Fruit fly (Drosophila melanogaster) whole organism, larva: ENCODE results near the gene Cp190.
A peak's percentile ranks its signal among the peaks of the same experiment; 100 is the strongest.

ENCODE experiments used
- noc ChIP-seq: fragments of 200-800 bp; sonication (Bioruptor generic); optimal IDR thresholded peaks from 3 replicates; lab custom pipeline; 2019; ENCODE audit warnings: missing biosample characterization, mild to moderate bottlenecking, missing genetic modification characterization, moderate library complexity

The Cp190 gene

DNA sequence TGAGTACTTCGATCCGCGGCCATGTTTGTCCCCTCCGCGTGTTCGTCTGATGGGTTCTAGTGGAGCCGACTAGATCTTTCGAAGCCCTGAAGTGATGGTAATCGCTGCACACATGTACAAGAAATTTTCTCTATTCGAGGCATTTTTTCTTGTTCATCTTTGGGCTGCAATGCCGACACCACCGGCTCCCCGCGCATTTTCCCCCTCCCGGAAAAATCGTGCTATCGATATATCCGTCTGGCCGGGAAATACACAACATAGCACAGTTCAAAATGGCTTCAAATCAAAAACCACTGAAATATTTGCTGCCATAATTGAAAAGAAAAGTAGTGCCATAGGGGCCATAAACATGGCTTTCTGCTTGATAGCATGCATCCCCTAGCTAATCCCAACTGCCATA is 11.1 kb downstream of the Cp190 start:
- no peak for TF ChIP-seq noc

DNA sequence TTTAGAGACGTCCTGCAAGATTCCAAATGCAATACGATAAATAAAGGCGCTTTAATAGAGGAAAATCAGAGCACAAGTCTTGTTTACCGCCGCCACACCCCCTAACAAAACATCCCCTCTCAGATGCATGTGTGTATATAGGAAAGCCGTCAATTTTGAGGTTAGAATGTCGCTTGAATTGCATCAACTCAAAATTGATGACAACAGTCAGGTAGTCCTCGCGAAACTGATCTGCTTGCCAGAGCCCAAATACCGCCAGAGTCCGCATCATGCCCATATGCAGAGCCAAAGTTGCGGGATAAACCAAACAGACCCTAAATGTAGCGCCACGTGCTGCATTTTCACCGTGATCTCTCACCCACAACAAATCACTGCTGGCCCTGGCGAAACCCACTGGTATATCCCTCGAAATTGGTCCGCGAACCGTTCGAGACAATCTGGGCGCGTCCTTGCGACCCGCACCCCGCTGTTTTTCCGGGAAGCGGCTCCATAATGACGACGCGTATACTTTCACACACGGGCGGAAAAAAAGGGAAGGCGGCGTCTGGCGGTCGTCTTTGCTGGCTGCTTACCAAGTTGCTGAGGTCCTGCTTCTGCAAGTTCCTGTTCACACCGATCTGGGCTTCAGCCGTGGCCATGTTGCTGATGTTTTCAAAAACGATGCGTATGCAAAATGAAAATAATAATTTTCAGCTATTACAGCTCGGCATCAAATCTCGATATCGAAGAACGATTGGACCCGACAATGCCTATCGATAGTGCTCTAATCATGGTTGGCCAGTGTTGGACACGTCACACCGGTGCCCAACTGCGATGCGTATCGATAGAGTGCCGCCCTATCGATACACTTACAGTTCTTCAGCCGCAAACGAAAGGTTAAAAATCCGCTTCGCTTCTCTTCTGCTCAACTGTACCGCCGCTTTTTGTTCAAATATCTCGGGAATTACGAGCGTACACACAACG is 12.1 kb downstream of the Cp190 start, which contains the start of the genes eIF2gamma and Set:
Gene eIF2gamma, minus strand, starts transcription at position 749 of the 963 bp plus-strand sequence.
Gene Set, plus strand, starts transcription at position 843 of the 963 bp plus-strand sequence.
- no peak for TF ChIP-seq noc

DNA sequence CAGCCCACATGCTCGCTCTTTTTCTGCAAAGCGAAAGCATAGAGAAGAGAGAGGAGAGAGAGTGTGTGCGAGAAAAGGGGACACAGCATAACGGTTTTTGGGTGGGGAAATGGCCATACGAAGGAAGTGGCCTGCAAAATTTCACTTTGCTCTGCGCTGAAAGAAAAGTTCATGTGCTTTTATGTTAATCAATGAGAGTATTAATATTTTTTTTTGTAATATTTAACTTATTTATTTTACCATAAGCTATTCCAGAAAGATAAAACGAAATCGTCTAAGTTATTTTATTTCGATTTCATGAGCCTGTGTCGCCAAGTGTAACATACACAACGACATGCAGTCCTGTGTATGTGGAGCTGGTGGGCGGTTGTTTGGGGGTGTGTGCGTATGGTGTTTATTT is 24.6 kb downstream of the Cp190 start:
- no peak for TF ChIP-seq noc

DNA sequence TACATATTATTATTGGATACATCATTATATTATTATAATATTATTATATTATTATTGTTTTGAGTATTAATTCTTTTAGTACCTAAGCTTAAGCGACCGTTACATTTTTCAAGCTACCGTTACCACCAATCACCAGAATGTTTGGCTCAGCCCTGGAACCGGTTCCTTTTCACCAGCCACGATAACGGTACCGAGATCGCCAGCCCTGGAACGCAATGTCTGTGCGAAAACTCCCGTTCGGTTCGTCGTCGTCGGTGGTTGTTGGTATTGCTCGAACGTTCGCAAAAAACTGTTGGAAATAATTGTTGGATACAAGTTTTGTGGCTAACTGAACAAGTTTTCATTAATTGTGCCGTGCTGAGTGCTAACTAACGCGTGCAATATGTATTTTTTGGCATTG is 25.3 kb downstream of the Cp190 start, which contains the start of gene CG42404:
Gene CG42404, plus strand, starts transcription at position 360 of the 400 bp plus-strand sequence.
- TF ChIP-seq noc = no peak

DNA sequence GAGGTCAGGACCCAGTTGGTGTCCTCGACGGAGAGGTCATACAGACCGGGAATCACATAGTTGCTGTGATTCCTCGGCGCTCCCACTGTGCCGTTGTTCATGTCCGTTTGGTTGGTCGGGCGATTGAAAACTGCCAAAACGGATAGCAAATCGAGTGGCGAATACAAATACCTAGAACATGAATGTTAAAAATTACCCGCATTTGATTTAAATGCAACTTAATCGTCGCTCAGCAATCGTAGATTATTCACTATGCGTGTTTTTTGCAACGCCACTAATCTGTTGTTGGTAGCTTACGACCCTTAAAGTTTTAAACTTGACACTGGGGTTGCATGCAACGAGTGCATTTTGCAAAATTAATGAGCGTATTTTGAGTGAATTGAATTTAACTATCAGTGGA is 26.0 kb downstream of the Cp190 start, which contains the start of gene Amt:
Gene Amt, minus strand, starts transcription at position 101 of the 400 bp plus-strand sequence.
- no peak for TF ChIP-seq noc

DNA sequence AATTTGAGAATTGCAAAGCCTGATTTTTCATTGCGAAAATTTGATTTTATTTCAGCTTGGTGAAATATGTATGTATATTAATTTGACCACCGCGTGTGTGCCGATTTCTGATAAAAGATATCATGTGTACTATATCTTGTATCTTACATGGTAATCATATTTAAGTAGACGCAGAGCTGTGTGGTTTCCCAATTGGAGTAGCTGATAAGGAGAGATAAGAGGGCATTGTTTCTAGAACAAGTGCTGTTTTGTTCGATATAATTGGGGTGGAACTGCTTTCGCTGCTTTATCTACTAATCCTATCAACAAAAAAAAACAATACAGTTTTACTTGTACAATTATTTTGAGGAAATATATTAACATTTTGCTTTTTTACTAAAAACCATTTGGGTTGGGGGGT is 28.4 kb downstream of the Cp190 start:
- peak; percentile 6 for TF ChIP-seq noc

DNA sequence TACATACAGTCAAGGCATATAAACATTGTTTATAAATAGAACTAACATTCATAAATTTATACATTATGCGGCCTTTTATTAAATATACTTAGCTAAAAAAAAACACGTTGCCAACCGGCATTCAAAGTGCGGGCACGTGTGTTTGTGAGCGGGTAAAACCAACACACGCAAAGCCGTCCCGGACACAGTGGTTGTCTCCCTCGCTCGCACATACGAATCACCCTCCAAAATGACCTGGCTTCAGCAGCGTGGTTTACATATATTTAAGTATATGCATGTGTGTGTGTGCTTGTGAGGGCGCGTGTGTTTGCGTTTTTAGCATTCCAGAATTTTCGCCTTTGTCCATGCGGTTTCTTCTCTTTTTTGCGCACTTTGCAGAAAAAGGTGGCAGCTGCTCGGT is 31.6 kb downstream of the Cp190 start:
- no peak for TF ChIP-seq noc

DNA sequence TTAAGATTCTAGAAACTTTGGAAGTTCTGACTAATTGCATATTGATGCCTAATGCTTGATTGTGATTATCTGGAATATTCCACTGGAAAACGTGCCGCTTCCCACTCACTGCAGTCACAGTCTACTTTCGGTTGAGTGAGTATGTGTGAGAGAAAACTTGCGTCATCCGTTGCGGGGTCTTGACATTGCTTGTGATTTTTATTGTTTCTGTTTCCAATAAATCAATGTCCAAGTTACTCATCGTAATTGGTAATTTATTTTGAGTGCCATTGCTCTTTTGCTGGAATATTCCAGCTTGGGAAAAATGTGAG is 32.0 kb downstream of the Cp190 start:
- no peak for TF ChIP-seq noc

DNA sequence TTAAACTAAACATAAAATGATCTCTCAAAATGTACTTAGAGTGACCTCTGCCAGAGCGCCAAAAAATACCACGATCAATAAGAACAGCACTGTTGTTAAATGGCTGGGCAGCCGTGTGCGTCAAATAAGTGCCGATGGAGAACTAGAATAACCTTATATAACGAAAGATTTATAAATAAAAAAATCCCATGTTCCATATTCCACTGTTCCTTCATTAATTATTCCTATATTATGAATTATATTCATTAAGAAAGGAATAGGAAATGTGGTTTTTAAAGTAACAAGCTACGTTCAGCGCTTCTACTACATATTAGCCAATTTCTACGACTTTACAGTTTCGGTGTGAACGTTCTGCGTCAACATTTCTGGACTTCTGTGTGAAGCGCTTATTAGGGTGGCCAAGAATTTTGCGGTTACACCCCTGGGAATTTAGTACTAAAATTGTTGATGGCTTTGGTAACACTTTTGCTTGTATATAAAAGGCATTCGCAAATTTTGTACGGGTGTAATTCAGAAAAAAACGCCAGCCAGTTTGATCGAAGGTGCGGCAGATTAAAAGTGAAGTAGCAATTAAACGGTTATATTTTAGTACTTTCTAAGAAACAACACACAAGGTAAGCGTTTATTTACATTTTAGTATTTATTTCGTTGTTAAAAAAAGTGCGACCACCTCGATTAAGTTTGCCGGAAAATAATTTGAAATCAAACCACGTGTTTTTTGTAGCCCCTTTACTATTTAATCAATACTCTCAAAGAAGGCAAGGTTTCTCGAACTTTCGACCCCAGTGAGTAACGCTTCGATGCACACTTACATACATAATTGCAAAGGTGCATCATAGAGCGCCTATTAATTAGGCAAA is 32.6 kb downstream of the Cp190 start, which contains the start of the genes tefu and Hsc70-4:
Gene tefu, minus strand, starts transcription at position 51 of the 860 bp plus-strand sequence.
Gene Hsc70-4, plus strand, starts transcription at position 502 of the 860 bp plus-strand sequence.
- no peak for TF ChIP-seq noc

DNA sequence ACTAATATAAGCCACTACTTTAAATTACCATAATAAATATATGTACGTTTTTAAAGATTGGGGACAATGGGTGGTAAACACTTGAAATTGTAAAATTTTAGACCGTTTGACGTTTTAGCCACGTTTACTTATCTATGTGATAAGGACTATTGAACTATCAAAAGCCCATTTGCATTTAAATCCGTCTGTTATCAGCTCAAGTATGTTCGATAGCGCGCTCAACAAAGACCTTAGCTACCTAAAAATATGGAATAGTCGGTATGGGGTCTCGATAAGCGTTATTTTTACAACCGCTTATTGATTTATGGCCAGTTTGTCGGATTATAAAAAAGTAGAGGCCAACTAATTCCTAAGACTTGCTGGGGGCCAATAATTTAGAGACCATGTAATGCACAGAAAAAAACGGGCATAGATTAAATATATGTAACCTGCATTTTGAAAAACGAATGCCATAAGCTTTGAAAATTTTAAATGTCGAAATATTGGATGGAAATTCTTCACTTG is 43.4 kb downstream of the Cp190 start:
- no peak for TF ChIP-seq noc

DNA sequence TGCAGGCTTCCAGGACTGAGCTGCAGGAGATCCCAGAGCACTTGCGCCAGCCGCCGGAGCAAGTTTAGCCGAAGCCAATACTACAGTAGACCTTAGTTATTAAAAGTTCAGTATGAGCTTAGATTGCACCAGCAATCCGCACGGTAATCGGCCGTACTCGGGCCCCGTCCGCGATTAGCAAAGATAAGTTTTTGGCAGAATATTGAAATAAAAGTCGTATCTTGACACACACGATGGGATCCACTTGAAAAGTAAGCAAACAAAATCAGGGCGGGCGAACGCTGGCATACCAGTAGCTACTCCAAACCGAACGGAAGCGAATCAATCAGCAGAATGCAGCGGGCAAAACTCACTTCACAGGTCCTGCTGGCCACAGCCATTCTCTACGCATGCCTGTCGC is 44.8 kb downstream of the Cp190 start, which contains the start of gene CG34316:
Gene CG34316, plus strand, starts transcription at position 301 of the 400 bp plus-strand sequence.
- TF ChIP-seq noc = no peak

DNA sequence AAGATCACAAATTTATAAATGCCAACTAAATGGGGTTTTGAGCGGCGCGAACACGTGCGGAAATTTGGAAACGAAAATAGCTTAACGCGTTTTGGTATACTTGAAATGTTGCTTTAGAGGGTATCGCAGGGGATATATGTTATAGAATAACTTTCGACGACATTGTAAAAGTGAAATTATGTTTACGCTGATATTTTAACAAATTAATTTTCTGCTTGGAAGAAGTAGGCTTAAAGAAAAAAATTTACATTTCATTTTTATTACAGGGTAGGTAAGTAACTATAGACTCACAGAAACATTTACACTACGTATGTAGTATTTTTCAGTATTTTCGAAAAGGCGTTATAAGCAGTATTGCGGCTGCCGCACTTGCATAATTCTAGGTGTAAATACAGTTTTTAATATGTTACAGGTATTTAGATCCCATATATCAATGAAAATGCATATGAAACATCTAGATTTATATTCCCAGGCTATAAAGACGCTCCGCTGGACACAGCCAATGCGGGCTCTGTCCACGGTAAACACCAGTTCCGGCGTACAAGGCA is 45.6 kb downstream of the Cp190 start, which contains the start of the genes Art3 and mRpS10:
Gene Art3, minus strand, starts transcription at position 80 of the 548 bp plus-strand sequence.
Gene mRpS10, plus strand, starts transcription at position 337 of the 548 bp plus-strand sequence.
- peak; percentile 100 for TF ChIP-seq noc

DNA sequence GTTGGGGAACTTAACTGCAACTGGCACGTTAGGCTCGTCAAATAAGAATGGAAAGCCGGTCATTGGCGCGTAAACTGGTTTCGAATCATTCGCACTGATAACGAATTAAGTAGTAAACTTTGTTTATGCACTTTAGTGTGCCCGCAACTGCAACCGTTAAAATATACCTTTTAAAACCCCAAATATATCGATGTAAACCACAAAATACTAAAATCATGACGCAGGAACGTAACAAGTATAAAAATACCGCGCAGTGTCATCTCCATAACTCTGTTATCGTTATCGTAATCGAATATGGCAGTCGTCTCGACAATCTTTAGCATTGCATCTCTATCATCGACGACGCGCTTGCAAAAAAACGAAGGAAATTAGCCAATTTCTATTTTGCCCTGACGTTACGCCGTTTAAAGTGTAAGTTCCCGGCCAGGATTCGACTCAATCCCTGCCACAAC is 49.7 kb downstream of the Cp190 start, which contains the start of the genes CG31344 and Caf1-55:
Gene CG31344, minus strand, starts transcription at position 51 of the 452 bp plus-strand sequence.
Gene Caf1-55, plus strand, starts transcription at position 298 of the 452 bp plus-strand sequence.
- TF ChIP-seq noc = no peak

DNA sequence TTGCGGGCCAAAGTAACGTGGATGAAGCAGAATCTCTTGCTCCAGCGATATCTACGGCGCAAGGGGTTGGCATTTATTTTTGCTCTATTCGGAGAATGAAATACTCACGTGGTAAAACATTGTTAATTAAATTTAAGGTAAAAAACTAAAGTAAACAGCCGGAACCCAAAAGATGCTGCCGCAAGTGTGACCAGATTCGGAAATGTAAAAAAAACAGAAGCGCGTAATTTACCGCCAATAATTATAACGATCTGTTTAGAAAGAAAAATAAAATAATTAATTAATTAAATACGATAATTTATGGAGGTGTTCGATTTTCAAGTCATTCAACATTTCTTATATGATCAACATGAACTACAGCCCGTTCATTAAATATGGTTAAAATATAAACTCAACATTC is 52.1 kb downstream of the Cp190 start, which contains the start of gene Polr2G:
Gene Polr2G, minus strand, starts transcription at position 208 of the 400 bp plus-strand sequence.
- TF ChIP-seq noc = no peak
